Fruit fly (Drosophila melanogaster) whole organism, wandering third instar larva: ENCODE results near the gene CG33689.

Source experiments
- CG9705 ChIP-seq: fragments of 200-800 bp; sonication (Bioruptor generic); optimal IDR thresholded peaks from 2 replicates; lab custom pipeline; 2018; ENCODE audit warnings: missing biosample characterization, mild to moderate bottlenecking, missing genetic modification characterization
- CrebA ChIP-seq: fragments of 200-800 bp; sonication (Bioruptor generic); optimal IDR thresholded peaks from 2 replicates; lab custom pipeline; 2016; ENCODE audit warnings: missing biosample characterization, mild to moderate bottlenecking, missing genetic modification characterization, borderline replicate concordance
- Dif ChIP-seq: fragments of 200-275, 200-300 bp; sonication (Bioruptor generic); optimal IDR thresholded peaks from 2 replicates; lab custom pipeline; 2018; ENCODE audit warnings: missing biosample characterization, missing genetic modification characterization; ENCODE audit not compliant: partially characterized antibody
- HLH106 ChIP-seq: fragments of 200-800 bp; optimal IDR thresholded peaks from 3 replicates; lab custom pipeline; 2019; ENCODE audit warnings: missing biosample characterization, mild to moderate bottlenecking, missing genetic modification characterization, moderate library complexity
- Hnf4 ChIP-seq: fragments of 200-800 bp; sonication (Bioruptor generic); optimal IDR thresholded peaks from 2 replicates; lab custom pipeline; 2016; ENCODE audit warnings: missing biosample characterization, mild to moderate bottlenecking, missing genetic modification characterization
- Hr83 ChIP-seq: fragments of 200-300 bp; sonication (Bioruptor generic); optimal IDR thresholded peaks from 2 replicates; lab custom pipeline; 2016; ENCODE audit warnings: missing biosample characterization, mild to moderate bottlenecking, missing genetic modification characterization, moderate library complexity; ENCODE audit not compliant: poor library complexity, severe bottlenecking
- Jra ChIP-seq: sonication (Bioruptor generic); optimal IDR thresholded peaks from 2 replicates; lab custom pipeline; 2016; ENCODE audit warnings: missing biosample characterization, missing genetic modification characterization
- Mio ChIP-seq: sonication (Bioruptor generic); optimal IDR thresholded peaks from 2 replicates; lab custom pipeline; 2016; ENCODE audit warnings: missing biosample characterization, missing genetic modification characterization
- N ChIP-seq: fragments of >200 bp; optimal IDR thresholded peaks from 2 replicates; lab custom pipeline; 2018; ENCODE audit warnings: missing biosample characterization, missing external identifiers, missing genetic modification characterization
- OdsH ChIP-seq: fragments of 200-800 bp; sonication (Bioruptor generic); optimal IDR thresholded peaks from 2 replicates; lab custom pipeline; 2016; ENCODE audit warnings: missing biosample characterization, mild to moderate bottlenecking, missing genetic modification characterization
- Rel ChIP-seq, 2 experiments: fragments of 200-800 bp; sonication (Bioruptor generic) in 1 of 2; optimal IDR thresholded peaks; 2 replicates in 1 of 2; 3 replicates in 1 of 2; lab custom pipeline; 2016 to 2019; ENCODE audit warnings: mild to moderate bottlenecking in 2 of 2, missing biosample characterization in 2 of 2, missing genetic modification characterization in 2 of 2, moderate library complexity in 1 of 2
- Sp1 ChIP-seq: fragments of 200-800 bp; sonication (Bioruptor generic); optimal IDR thresholded peaks from 3 replicates; lab custom pipeline; 2019; ENCODE audit warnings: missing biosample characterization, mild to moderate bottlenecking, missing genetic modification characterization, moderate library complexity
- Vsx2 ChIP-seq: fragments of 200-300, 225-300 bp; sonication (Bioruptor generic); optimal IDR thresholded peaks from 2 replicates; lab custom pipeline; 2018; ENCODE audit warnings: missing biosample characterization, missing genetic modification characterization; ENCODE audit not compliant: partially characterized antibody
- br ChIP-seq: fragments of 200-800 bp; sonication (Bioruptor generic); optimal IDR thresholded peaks from 2 replicates; lab custom pipeline; 2016; ENCODE audit warnings: missing biosample characterization, missing genetic modification characterization
- dmrt93B ChIP-seq: fragments of 200-800 bp; sonication (Bioruptor generic); optimal IDR thresholded peaks from 2 replicates; lab custom pipeline; 2018; ENCODE audit warnings: missing biosample characterization, mild to moderate bottlenecking, missing genetic modification characterization
- dsf ChIP-seq: sonication (Bioruptor generic); optimal IDR thresholded peaks from 2 replicates; lab custom pipeline; 2016; ENCODE audit warnings: missing biosample characterization, missing genetic modification characterization, borderline replicate concordance
- ey ChIP-seq: fragments of 200-800 bp; sonication (Bioruptor generic); optimal IDR thresholded peaks from 2 replicates; lab custom pipeline; 2016; ENCODE audit warnings: missing biosample characterization, missing genetic modification characterization
- foxo ChIP-seq, 2 experiments: fragments of 200-800 bp; sonication (Bioruptor generic); optimal IDR thresholded peaks; 2 replicates in 1 of 2; 3 replicates in 1 of 2; lab custom pipeline; 2016 to 2017; ENCODE audit warnings: missing biosample characterization in 2 of 2, missing genetic modification characterization in 2 of 2
- fru ChIP-seq: fragments of 200-800 bp; sonication (Bioruptor generic); optimal IDR thresholded peaks from 3 replicates; lab custom pipeline; 2016; ENCODE audit warnings: missing biosample characterization, mild to moderate bottlenecking, missing genetic modification characterization
- h ChIP-seq: fragments of 200-800 bp; sonication (Bioruptor generic); optimal IDR thresholded peaks from 3 replicates; lab custom pipeline; 2016; ENCODE audit warnings: missing biosample characterization, mild to moderate bottlenecking, missing genetic modification characterization
- lola ChIP-seq: fragments of >200 bp; optimal IDR thresholded peaks from 2 replicates; lab custom pipeline; 2017; ENCODE audit warnings: missing biosample characterization, missing genetic modification characterization
- psq ChIP-seq: fragments of 200-800 bp; sonication (Bioruptor generic); optimal IDR thresholded peaks from 3 replicates; lab custom pipeline; 2017; ENCODE audit warnings: missing biosample characterization, mild to moderate bottlenecking, missing genetic modification characterization, moderate library complexity
- rgr ChIP-seq: fragments of 200-800 bp; sonication (Bioruptor generic); optimal IDR thresholded peaks from 3 replicates; lab custom pipeline; 2016; ENCODE audit warnings: missing biosample characterization, mild to moderate bottlenecking, missing genetic modification characterization
- sage ChIP-seq: fragments of 200-800 bp; sonication (Bioruptor generic); optimal IDR thresholded peaks from 2 replicates; lab custom pipeline; 2016; ENCODE audit warnings: missing biosample characterization, mild to moderate bottlenecking, missing genetic modification characterization
- sv ChIP-seq: fragments of 200-800 bp; sonication (Bioruptor generic); optimal IDR thresholded peaks from 3 replicates; lab custom pipeline; 2016; ENCODE audit warnings: missing biosample characterization, missing genetic modification characterization
- woc ChIP-seq: sonication (Bioruptor generic); optimal IDR thresholded peaks from 2 replicates; lab custom pipeline; 2016; ENCODE audit warnings: missing biosample characterization, mild to moderate bottlenecking, missing genetic modification characterization

CG33689 gene

DNA sequence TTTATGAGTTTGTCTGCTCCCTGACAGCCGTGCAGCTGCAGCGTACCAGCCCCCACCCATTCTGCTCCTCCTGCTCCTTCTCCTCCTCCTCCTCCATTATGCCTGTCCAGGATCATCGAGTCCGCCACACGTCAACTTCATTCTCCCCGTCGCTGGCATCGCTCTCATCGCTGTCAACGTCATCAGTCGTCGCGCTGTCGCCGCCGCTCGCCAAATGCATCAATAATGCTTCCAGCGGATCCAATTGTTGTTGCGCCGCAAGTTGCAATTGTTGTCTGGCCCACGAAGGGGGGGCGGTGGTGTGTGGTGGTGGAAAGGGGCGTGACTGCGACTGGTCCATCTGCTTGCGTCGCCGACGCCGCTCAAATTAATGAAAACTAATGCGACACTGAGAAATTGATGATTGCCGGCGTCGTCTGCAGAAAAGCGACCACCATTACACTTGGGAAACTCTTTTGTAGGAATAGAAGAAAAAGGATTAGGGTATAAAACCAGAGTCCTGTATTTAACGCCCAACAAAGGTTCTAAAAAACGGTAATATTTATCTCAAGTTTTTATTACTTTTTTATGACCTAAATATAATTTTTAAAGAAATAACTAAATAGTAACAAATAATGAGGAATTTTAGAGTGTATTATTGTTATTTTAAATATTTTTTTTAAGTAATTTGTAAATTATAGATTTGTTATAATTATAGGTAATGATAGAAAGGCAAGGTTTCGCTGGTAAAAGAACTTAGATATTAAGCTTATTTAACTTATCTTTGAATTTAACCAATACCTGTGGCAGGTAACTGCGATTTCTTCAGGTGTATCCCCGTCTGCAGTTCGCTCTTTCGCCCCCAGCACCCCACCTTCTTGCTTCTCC lies 10.7 kb upstream of the CG33689 start:
- TF ChIP-seq N (GFP tag; lab: Kevin White, UChicago) (no peak), psq (GFP tag; lab: Kevin White, UChicago) (peak; percentile 35), Mio (no peak), woc (peak; percentile 62), dmrt93B (GFP tag; lab: Kevin White, UChicago) (no peak), HLH106 (tag; lab: Kevin White, UChicago) (peak; percentile 50), Sp1 (GFP tag; lab: Kevin White, UChicago) (peak; percentile 46), h (GFP tag; lab: Kevin White, UChicago) (peak; percentile 14), Hr83 (GFP tag; lab: Kevin White, UChicago) (no peak), Hnf4 (GFP tag; lab: Kevin White, UChicago) (no peak), Rel (GFP tag; optimal IDR thresholded peaks at IDR 0.05; lab: Kevin White, UChicago) (no peak), Rel (tag; optimal IDR thresholded peaks at IDR 0.05; lab: Kevin White, UChicago) (no peak), foxo (GFP tag; optimal IDR thresholded peaks at IDR 0.05; lab: Kevin White, UChicago) (peak in 1 of 2 experiments; percentile 60), Jra (GFP tag; lab: Kevin White, UChicago) (no peak), Dif (GFP tag; lab: Kevin White, UChicago) (no peak)
- TF ChIP-seq, all 38 proteins: peak for 6

DNA sequence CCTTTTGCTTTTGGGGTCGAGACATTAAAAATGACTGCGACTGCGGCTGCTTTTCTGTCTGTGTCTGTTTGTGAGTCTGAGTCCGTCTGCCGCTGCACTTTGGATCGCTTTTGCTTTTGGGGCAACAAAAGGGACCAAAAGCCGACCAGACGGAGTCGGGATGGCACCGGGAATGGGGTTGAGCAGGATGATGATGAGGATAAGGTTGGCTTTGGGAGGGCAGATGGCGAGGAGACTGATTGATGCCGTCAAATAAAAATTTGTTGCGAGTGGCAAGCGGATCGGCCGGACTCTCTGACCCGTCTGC lies 10.2 kb upstream of the CG33689 start:
- peak; percentile 55 for TF ChIP-seq Hnf4 (GFP tag; lab: Kevin White, UChicago)
- no peak for TF ChIP-seq HLH106 (tag; lab: Kevin White, UChicago)
- peak; percentile 31 for TF ChIP-seq Dif (GFP tag; lab: Kevin White, UChicago)
- peak in 1 of 2 experiments; percentile 11 for TF ChIP-seq foxo (GFP tag; optimal IDR thresholded peaks at IDR 0.05; lab: Kevin White, UChicago)
- TF ChIP-seq br (GFP tag; lab: Kevin White, UChicago) = peak; percentile 23
- TF ChIP-seq fru = peak; percentile 13
- TF ChIP-seq Hr83 (GFP tag; lab: Kevin White, UChicago) = peak; percentile 7
- TF ChIP-seq sv (GFP tag; lab: Kevin White, UChicago) = no peak
- no peak for TF ChIP-seq Rel (GFP tag; optimal IDR thresholded peaks at IDR 0.05; lab: Kevin White, UChicago)
- peak; percentile 14 for TF ChIP-seq Rel (tag; optimal IDR thresholded peaks at IDR 0.05; lab: Kevin White, UChicago)

DNA sequence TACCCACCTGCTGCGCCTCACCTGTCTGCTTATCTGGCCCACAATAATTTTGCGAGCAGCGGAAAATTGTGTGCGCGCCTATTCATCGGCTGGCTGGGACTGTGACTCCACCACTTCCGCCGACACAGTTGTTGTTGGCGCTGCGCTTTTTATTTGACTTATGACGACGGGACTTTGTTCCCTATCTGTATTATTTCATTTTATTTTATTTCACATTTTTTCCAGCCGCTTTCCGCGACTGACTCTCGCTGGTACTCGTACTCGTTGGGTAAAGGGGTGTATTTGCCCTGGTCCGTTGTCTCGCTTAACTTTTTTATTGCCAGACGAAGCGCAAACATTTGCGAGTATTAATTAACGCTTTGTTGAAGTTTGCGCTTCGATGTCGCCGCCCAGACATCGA lies 9.1 kb upstream of the CG33689 start:
- TF ChIP-seq dsf (GFP tag; lab: Kevin White, UChicago) (no peak), rgr (GFP tag; lab: Kevin White, UChicago) (peak; percentile 49), OdsH (peak; percentile 45), fru (peak; percentile 28), foxo (GFP tag; optimal IDR thresholded peaks at IDR 0.05; lab: Kevin White, UChicago) (peak in 1 of 2 experiments; percentile 37), sage (peak; percentile 30), Hnf4 (GFP tag; lab: Kevin White, UChicago) (peak; percentile 61), CrebA (GFP tag; lab: Kevin White, UChicago) (peak; percentile 73), CG9705 (GFP tag; lab: Kevin White, UChicago) (no peak), h (GFP tag; lab: Kevin White, UChicago) (peak; percentile 54), Jra (GFP tag; lab: Kevin White, UChicago) (peak; percentile 9), Mio (no peak), psq (GFP tag; lab: Kevin White, UChicago) (peak; percentile 0), sv (GFP tag; lab: Kevin White, UChicago) (no peak), HLH106 (tag; lab: Kevin White, UChicago) (peak; percentile 18), Sp1 (GFP tag; lab: Kevin White, UChicago) (peak; percentile 50), Vsx2 (GFP tag; lab: Kevin White, UChicago) (peak; percentile 43), br (GFP tag; lab: Kevin White, UChicago) (peak; percentile 49), Hr83 (GFP tag; lab: Kevin White, UChicago) (peak; percentile 22), Rel (GFP tag; optimal IDR thresholded peaks at IDR 0.05; lab: Kevin White, UChicago) (no peak), Rel (tag; optimal IDR thresholded peaks at IDR 0.05; lab: Kevin White, UChicago) (peak; percentile 52), lola (GFP tag; lab: Kevin White, UChicago) (no peak), ey (GFP tag; lab: Kevin White, UChicago) (peak; percentile 9)
